Worm (Caenorhabditis elegans): ENCODE results near the gene gcy-13.
"Not testable (repeated sequence)": the region's sequence is repeated elsewhere in the genome, so short reads cannot be mapped to it uniquely, and the experiment has no call there.

Gene gcy-13

ce11 chrV:12374252-12374651 lies 4.9 kb upstream of the gcy-13 start, which contains the start of gene F23H12.10:
Gene F23H12.10, minus strand, starts transcription at chrV:12374263.
- TF ChIP-seq efl-3 (GFP tag; optimal IDR thresholded peaks at IDR 0.05); dpl-1 (GFP tag; optimal IDR thresholded peaks at IDR 0.05); ztf-11 (tag; optimal IDR thresholded peaks at IDR 0.05): not testable (repeated sequence)

- TF ChIP-seq nhr-19 (GFP tag; conservative IDR thresholded peaks at IDR 0.05), result no peak
- TF ChIP-seq nhr-237 (tag; optimal IDR thresholded peaks at IDR 0.05), result no peak
- no peak for TF ChIP-seq ces-1 (GFP tag; optimal IDR thresholded peaks at IDR 0.05)
- TF ChIP-seq unc-86 (tag; optimal IDR thresholded peaks at IDR 0.05), result no peak
- no peak for TF ChIP-seq ztf-4 (tag; optimal IDR thresholded peaks at IDR 0.05)
- no peak for TF ChIP-seq hlh-17 (GFP tag; optimal IDR thresholded peaks at IDR 0.05; ENCODE audit: borderline replicate concordance)
- TF ChIP-seq nhr-77 (tag; optimal IDR thresholded peaks at IDR 0.05), result no peak
- no peak for TF ChIP-seq nhr-71 (tag; optimal IDR thresholded peaks at IDR 0.05)
- no peak for TF ChIP-seq lin-13 (GFP tag; optimal IDR thresholded peaks at IDR 0.05)
These were observed 2.0 kb upstream of the gcy-13 start, which contains the start of gene F23H12.7 for ce11 chrV:12371386-12371785. Gene F23H12.7, plus strand, starts transcription at chrV:12371686.

- no peak for TF ChIP-seq lsy-2 (tag; optimal IDR thresholded peaks at IDR 0.05)
- TF ChIP-seq efl-1 (optimal IDR thresholded peaks at IDR 0.05), result no peak
- TF ChIP-seq efl-1 (GFP tag; optimal IDR thresholded peaks at IDR 0.05 in 1 of 2), result peak in 1 of 2 experiments; percentile 90
These were observed 4.2 kb downstream of the gcy-13 start, which contains the start of gene fipr-2 for ce11 chrV:12365104-12365503. Gene fipr-2, plus strand, starts transcription at chrV:12365348.

ce11 chrV:12361644-12362043 lies 7.7 kb downstream of the gcy-13 start, which contains the start of gene fipr-1:
Gene fipr-1, minus strand, starts transcription at chrV:12361744.
- TF ChIP-seq lin-39 (tag; optimal IDR thresholded peaks at IDR 0.05), result no peak
- no peak for TF ChIP-seq elt-2 (tag; optimal IDR thresholded peaks at IDR 0.05)
- no peak for TF ChIP-seq rnt-1 (tag; optimal IDR thresholded peaks at IDR 0.05)
- TF ChIP-seq lsy-2 (tag; optimal IDR thresholded peaks at IDR 0.05), result no peak
- TF ChIP-seq mab-9 (GFP tag; IDR thresholded peaks at IDR 0.05), result no peak
- no peak for TF ChIP-seq aly-2 (tag; optimal IDR thresholded peaks at IDR 0.05)
- no peak for TF ChIP-seq mdl-1 (tag; optimal IDR thresholded peaks at IDR 0.05)
- TF ChIP-seq ceh-88 (GFP tag; IDR thresholded peaks at IDR 0.05), result no peak
- no peak for TF ChIP-seq nhr-12 (tag; optimal IDR thresholded peaks at IDR 0.05)
- no peak for TF ChIP-seq vab-15 (tag; optimal IDR thresholded peaks at IDR 0.05)
- TF ChIP-seq aha-1 (tag; optimal IDR thresholded peaks at IDR 0.05), result no peak
- no peak for TF ChIP-seq elt-3 (tag; optimal IDR thresholded peaks at IDR 0.05)
- no peak for TF ChIP-seq skn-1 (tag; optimal IDR thresholded peaks at IDR 0.05)
- no peak for TF ChIP-seq alr-1 (tag; optimal IDR thresholded peaks at IDR 0.05; ENCODE audit: borderline replicate concordance)
- TF ChIP-seq lin-13 (GFP tag; optimal IDR thresholded peaks at IDR 0.05), result no peak
- TF ChIP-seq nhr-90 (tag; optimal IDR thresholded peaks at IDR 0.05; ENCODE audit: poor library complexity), result no peak
- TF ChIP-seq unc-62 (GFP tag; optimal IDR thresholded peaks at IDR 0.05), result no peak
- TF ChIP-seq ets-5 (GFP tag; IDR thresholded peaks at IDR 0.05), result no peak

- TF ChIP-seq pax-3 (tag; optimal IDR thresholded peaks at IDR 0.05), result no peak
- TF ChIP-seq nhr-237 (tag; optimal IDR thresholded peaks at IDR 0.05), result no peak
- peak; percentile 27 for TF ChIP-seq nhr-85 (tag)
These were observed 11.0 kb downstream of the gcy-13 start, which contains the start of gene F23H12.5 for ce11 chrV:12358347-12358746. Gene F23H12.5, plus strand, starts transcription at chrV:12358647.

- TF ChIP-seq blmp-1 (tag; optimal IDR thresholded peaks at IDR 0.05), result peak; percentile 98
- no peak for TF ChIP-seq nhr-71 (tag; optimal IDR thresholded peaks at IDR 0.05)
These were observed 11.7 kb downstream of the gcy-13 start for ce11 chrV:12357632-12358031.

Measured in whole organism, L1 larva.